Worm (Caenorhabditis elegans) whole organism, L3 larva: ENCODE measurements around the gene cutl-19.

Source experiments
- R02D3.7 ChIP-seq: fragments of 150-350 bp; optimal IDR thresholded peaks from 2 replicates; lab custom pipeline; 2014; ENCODE audit warnings: missing biosample characterization, missing genetic modification characterization
- ama-1 ChIP-seq: fragments of 150-350 bp; optimal IDR thresholded peaks from 2 replicates; lab custom pipeline; 2018
- ceh-16 ChIP-seq: sonication (generic microtip); optimal IDR thresholded peaks from 2 replicates; lab custom pipeline; 2017; ENCODE audit warnings: missing biosample characterization, missing genetic modification characterization
- ceh-28 ChIP-seq: fragments of 150-350 bp; optimal IDR thresholded peaks from 2 replicates; lab custom pipeline; 2014; ENCODE audit warnings: missing biosample characterization, missing genetic modification reagents, missing genetic modification characterization
- daf-12 ChIP-seq: fragments of 150-350 bp; optimal IDR thresholded peaks from 2 replicates; lab custom pipeline; 2014; ENCODE audit warnings: missing biosample characterization, missing genetic modification reagents, missing genetic modification characterization
- egl-5 ChIP-seq: fragments of 150-350 bp; optimal IDR thresholded peaks from 2 replicates; lab custom pipeline; 2017; ENCODE audit warnings: missing biosample characterization, missing genetic modification reagents, missing genetic modification characterization, inconsistent platforms
- elt-2 ChIP-seq: sonication (generic microtip); optimal IDR thresholded peaks from 2 replicates; lab custom pipeline; 2016; ENCODE audit warnings: missing genetic modification reagents, mild to moderate bottlenecking, missing genetic modification characterization, missing compliant biosample characterization
- elt-3 ChIP-seq, 3 experiments: fragments of 150-350 bp in 1 of 3; sonication (generic microtip) in 2 of 3; optimal IDR thresholded peaks; 2 replicates in 2 of 3; 4 replicates in 1 of 3; lab custom pipeline; 2014 to 2017; ENCODE audit warnings: missing biosample characterization in 3 of 3, missing genetic modification characterization in 3 of 3
- eor-1 ChIP-seq, 2 experiments: fragments of 150-350 bp; optimal IDR thresholded peaks; 2 replicates each; lab custom pipeline; 2014 to 2018; ENCODE audit warnings: missing biosample characterization in 2 of 2, missing genetic modification characterization in 2 of 2
- fkh-10 ChIP-seq: sonication (generic microtip); optimal IDR thresholded peaks from 2 replicates; lab custom pipeline; 2017; ENCODE audit warnings: missing biosample characterization, missing genetic modification reagents, missing genetic modification characterization
- fkh-2 ChIP-seq: fragments of 150-350 bp; optimal IDR thresholded peaks from 2 replicates; lab custom pipeline; 2014; ENCODE audit warnings: missing biosample characterization, missing genetic modification reagents, missing genetic modification characterization
- jun-1 ChIP-seq: fragments of 150-350 bp; optimal IDR thresholded peaks from 2 replicates; lab custom pipeline; 2014; ENCODE audit warnings: missing biosample characterization, missing genetic modification reagents, missing genetic modification characterization
- lin-39 ChIP-seq: fragments of 150-350 bp; optimal IDR thresholded peaks from 2 replicates; lab custom pipeline; 2018; ENCODE audit warnings: missing biosample characterization, missing genetic modification reagents, missing genetic modification characterization
- mdl-1 ChIP-seq: fragments of 150-350 bp; optimal IDR thresholded peaks from 2 replicates; lab custom pipeline; 2014; ENCODE audit warnings: missing biosample characterization, missing genetic modification characterization
- mml-1 ChIP-seq: fragments of 150-350 bp; sonication (generic microtip); optimal IDR thresholded peaks from 3 replicates; lab custom pipeline; 2014; ENCODE audit warnings: missing biosample characterization, missing genetic modification characterization
- nfya-1 ChIP-seq: sonication (generic microtip); optimal IDR thresholded peaks from 2 replicates; lab custom pipeline; 2017; ENCODE audit warnings: missing genetic modification characterization, mild to moderate bottlenecking, missing compliant biosample characterization, antibody characterized with exemption, moderate library complexity; ENCODE audit not compliant: insufficient read depth
- nhr-11 ChIP-seq: fragments of 150-350 bp; optimal IDR thresholded peaks from 2 replicates; lab custom pipeline; 2014; ENCODE audit warnings: missing biosample characterization, missing genetic modification characterization
- nhr-12 ChIP-seq: fragments of 150-350 bp; optimal IDR thresholded peaks from 2 replicates; lab custom pipeline; 2014; ENCODE audit warnings: missing biosample characterization, missing genetic modification characterization
- nhr-23 ChIP-seq: fragments of 150-350 bp; optimal IDR thresholded peaks from 2 replicates; lab custom pipeline; 2014; ENCODE audit warnings: missing biosample characterization, missing genetic modification reagents, missing genetic modification characterization
- nhr-25 ChIP-seq: sonication (generic microtip); optimal IDR thresholded peaks from 2 replicates; lab custom pipeline; 2017; ENCODE audit warnings: missing biosample characterization, missing genetic modification characterization
- nhr-28 ChIP-seq: fragments of 150-350 bp; optimal IDR thresholded peaks from 2 replicates; lab custom pipeline; 2014; ENCODE audit warnings: missing biosample characterization, missing genetic modification characterization
- nhr-67 ChIP-seq: fragments of 150-350 bp; optimal IDR thresholded peaks from 2 replicates; lab custom pipeline; 2014; ENCODE audit warnings: missing biosample characterization, missing genetic modification characterization
- nhr-76 ChIP-seq: fragments of 150-350 bp; sonication (generic microtip); optimal IDR thresholded peaks from 5 replicates; lab custom pipeline; 2014; ENCODE audit warnings: missing biosample characterization, missing genetic modification characterization
- nhr-77 ChIP-seq: fragments of 150-350 bp; optimal IDR thresholded peaks from 2 replicates; lab custom pipeline; 2014; ENCODE audit warnings: missing biosample characterization, missing genetic modification characterization
- pha-4 ChIP-seq: fragments of 150-350 bp; optimal IDR thresholded peaks from 2 replicates; lab custom pipeline; 2014; ENCODE audit warnings: missing biosample characterization, missing genetic modification reagents, missing genetic modification characterization
- pqm-1 ChIP-seq: fragments of 150-350 bp; optimal IDR thresholded peaks from 2 replicates; lab custom pipeline; 2017; ENCODE audit warnings: missing biosample characterization, missing genetic modification characterization, inconsistent platforms
- sea-2 ChIP-seq: fragments of 150-350 bp; sonication (generic microtip); optimal IDR thresholded peaks from 4 replicates; lab custom pipeline; 2014; ENCODE audit warnings: missing biosample characterization, missing genetic modification reagents, missing genetic modification characterization
- tbx-2 ChIP-seq: sonication (generic microtip); optimal IDR thresholded peaks from 2 replicates; lab custom pipeline; 2016; ENCODE audit warnings: mild to moderate bottlenecking, missing genetic modification characterization, missing compliant biosample characterization
- unc-39 ChIP-seq: sonication (generic microtip); optimal IDR thresholded peaks from 4 replicates; lab custom pipeline; 2017; ENCODE audit warnings: missing biosample characterization, missing genetic modification characterization
- unc-62 ChIP-seq: fragments of 150-350 bp; sonication (generic microtip); optimal IDR thresholded peaks from 4 replicates; lab custom pipeline; 2014; ENCODE audit warnings: missing biosample characterization, missing genetic modification reagents, missing genetic modification characterization
- zag-1 ChIP-seq: fragments of 150-350 bp; optimal IDR thresholded peaks from 2 replicates; lab custom pipeline; 2014; ENCODE audit warnings: missing biosample characterization, missing genetic modification characterization
- ztf-11 ChIP-seq: fragments of 150-350 bp; optimal IDR thresholded peaks from 2 replicates; lab custom pipeline; 2014; ENCODE audit warnings: missing biosample characterization, missing genetic modification characterization
- ztf-4 ChIP-seq: fragments of 150-350 bp; optimal IDR thresholded peaks from 2 replicates; lab custom pipeline; 2014; ENCODE audit warnings: missing biosample characterization, missing genetic modification characterization

The cutl-19 gene

ce11 chrIII:5258918-5259317 lies 41.5 kb upstream of the cutl-19 start, which contains the start of gene gop-2:
Gene gop-2, plus strand, starts transcription at chrIII:5259023.
- no peak for TF ChIP-seq nhr-23 (tag; lab: Kevin White, UChicago)
- TF ChIP-seq tbx-2 = no peak
- no peak for TF ChIP-seq nhr-25 (tag; lab: Kevin White, UChicago)
- TF ChIP-seq ztf-4 (tag; lab: Kevin White, UChicago) = no peak
- TF ChIP-seq fkh-10 (GFP tag; lab: Kevin White, UChicago) = no peak
- TF ChIP-seq ceh-16 (tag; lab: Kevin White, UChicago) = no peak
- TF ChIP-seq ama-1 (lab: Kevin White, UChicago) = no peak
- no peak for TF ChIP-seq unc-62
- no peak for TF ChIP-seq nhr-67 (tag; lab: Kevin White, UChicago)
- TF ChIP-seq nhr-28 = no peak
- TF ChIP-seq R02D3.7 = no peak
- TF ChIP-seq egl-5 (tag; lab: Kevin White, UChicago) = no peak
- no peak for TF ChIP-seq ztf-11
- TF ChIP-seq lin-39 = no peak
- no peak for TF ChIP-seq daf-12 (tag; lab: Kevin White, UChicago)

DNA sequence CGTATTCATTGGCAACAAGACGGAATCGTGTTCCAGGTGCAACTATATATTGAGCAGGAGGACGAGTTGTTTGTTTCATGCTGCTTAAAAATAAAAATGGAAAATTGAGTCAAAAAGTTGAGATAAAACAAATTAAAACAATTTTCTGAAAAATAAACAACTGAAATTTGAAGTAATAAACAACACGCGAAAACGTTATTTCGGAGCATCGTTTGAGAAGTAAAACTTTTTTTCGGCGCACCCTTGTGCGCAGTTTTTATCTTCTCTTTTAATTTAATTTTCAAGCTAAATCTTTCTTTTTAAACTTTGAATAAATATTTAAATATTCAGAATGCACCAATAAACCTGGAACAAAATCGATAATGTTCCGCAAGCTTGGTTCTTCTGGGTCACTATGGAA lies 36.7 kb upstream of the cutl-19 start, which contains the start of the genes sumv-1 and gop-1:
TSS of gene sumv-1 (minus strand) at position 80 of the 400 bp plus-strand sequence.
TSS of gene gop-1 (plus strand) at position 331 of the 400 bp plus-strand sequence.
- TF ChIP-seq pha-4 (tag; lab: Kevin White, UChicago) (peak; percentile 42), elt-2 (tag; lab: Kevin White, UChicago) (no peak)

DNA sequence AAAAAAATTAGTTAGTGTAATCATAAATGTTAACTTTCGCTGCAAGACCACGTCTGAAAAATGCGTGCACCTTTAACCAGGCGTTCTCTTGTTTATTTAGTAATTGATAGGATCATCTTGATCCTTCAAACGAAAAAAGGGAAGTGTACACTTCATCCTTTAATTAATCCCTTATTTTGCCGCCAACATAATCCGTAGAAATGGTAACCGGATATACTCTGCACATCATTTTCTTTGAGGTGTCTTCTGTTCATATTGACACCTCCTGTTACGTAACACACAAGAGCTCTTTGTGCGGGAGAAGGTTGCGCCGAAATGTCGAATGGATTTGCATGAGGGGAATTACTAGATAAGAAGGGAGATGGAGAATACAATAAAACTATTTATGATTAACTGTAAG lies 31.3 kb upstream of the cutl-19 start:
- TF ChIP-seq unc-39 (no peak), elt-3 (tag; optimal IDR thresholded peaks at IDR 0.05; lab: Kevin White, UChicago) (no peak), pqm-1 (no peak), jun-1 (tag; lab: Kevin White, UChicago) (no peak), ceh-28 (tag; lab: Kevin White, UChicago) (no peak), fkh-10 (GFP tag; lab: Kevin White, UChicago) (no peak), R02D3.7 (no peak), nhr-76 (no peak), nhr-28 (no peak), sea-2 (GFP tag; lab: Kevin White, UChicago) (no peak), nfya-1 (tag; lab: Kevin White, UChicago) (no peak), nhr-25 (tag; lab: Kevin White, UChicago) (no peak), daf-12 (tag; lab: Kevin White, UChicago) (no peak), mdl-1 (tag; lab: Kevin White, UChicago) (no peak)

DNA sequence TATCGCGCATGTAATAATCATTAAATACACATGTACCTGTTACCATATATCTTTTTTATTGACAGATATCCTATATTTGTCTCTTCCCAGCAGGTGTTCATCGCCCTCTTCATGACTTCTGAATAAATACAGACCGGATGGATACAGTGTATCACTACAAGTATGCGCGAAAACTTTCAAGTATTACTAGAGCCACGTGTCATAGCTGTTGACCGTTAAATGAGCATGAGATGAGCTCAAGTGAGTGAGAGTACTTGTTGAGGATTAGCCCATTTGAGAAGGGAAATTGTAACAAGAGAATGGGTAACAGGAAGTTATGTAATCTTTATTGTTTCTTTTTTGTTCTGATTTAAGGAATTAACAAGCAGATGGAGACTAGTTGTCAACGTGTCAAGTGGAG lies 27.7 kb upstream of the cutl-19 start:
- no peak for TF ChIP-seq nhr-11 (tag; lab: Kevin White, UChicago)
- TF ChIP-seq ztf-11 = no peak
- no peak for TF ChIP-seq nhr-25 (tag; lab: Kevin White, UChicago)
- TF ChIP-seq nhr-77 (tag; lab: Kevin White, UChicago) = no peak
- no peak for TF ChIP-seq unc-62
- TF ChIP-seq egl-5 (tag; lab: Kevin White, UChicago) = no peak
- no peak for TF ChIP-seq nhr-67 (tag; lab: Kevin White, UChicago)
- TF ChIP-seq ama-1 (lab: Kevin White, UChicago) = no peak
- TF ChIP-seq pha-4 (tag; lab: Kevin White, UChicago) = no peak
- no peak for TF ChIP-seq mml-1 (tag; lab: Kevin White, UChicago)
- no peak for TF ChIP-seq mdl-1 (tag; lab: Kevin White, UChicago)

DNA sequence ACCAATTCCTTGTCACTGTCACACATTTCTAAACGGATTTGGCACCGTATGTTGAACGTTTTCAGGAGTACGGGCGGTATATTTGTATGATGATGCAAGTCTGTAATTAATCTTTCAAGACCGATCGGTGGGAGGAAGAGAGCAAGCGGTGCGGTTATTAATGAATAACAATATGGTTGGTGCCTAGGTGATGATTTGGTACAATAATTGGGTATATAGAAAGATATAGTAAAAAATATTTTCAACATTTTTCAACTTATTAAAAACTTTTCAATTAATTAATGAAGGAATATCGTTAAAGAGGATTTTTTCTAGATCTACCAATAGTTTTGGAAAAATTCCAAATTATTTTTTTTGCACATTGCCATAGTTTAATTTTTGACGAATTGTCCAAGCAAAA lies 27.1 kb upstream of the cutl-19 start, which contains the start of gene cnd-1:
TSS of gene cnd-1 (minus strand) at position 101 of the 400 bp plus-strand sequence.
- TF ChIP-seq fkh-2 (no peak), pha-4 (tag; lab: Kevin White, UChicago) (no peak), eor-1 (tag; optimal IDR thresholded peaks at IDR 0.05; lab: Kevin White, UChicago) (no peak), nhr-67 (tag; lab: Kevin White, UChicago) (no peak)

DNA sequence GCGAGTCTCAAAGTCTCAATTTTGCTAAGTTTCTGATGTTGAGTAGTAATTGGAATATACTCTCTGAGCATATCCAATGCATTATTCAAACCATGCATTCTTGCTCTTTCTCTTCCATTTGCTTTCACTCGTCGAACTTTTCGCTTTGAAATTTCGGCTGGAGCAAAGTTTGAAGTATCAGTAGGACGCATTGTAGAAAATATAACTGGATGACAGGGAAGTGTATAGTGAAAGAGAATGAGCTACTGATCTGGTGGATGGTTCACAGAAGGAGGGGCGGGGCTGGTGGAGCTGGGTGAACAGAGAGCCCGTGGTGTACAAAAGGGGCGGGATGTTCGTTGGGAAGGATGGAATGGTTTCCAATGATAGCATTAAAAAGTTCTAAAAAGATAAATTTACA lies 24.4 kb upstream of the cutl-19 start:
- TF ChIP-seq elt-2 (tag; lab: Kevin White, UChicago) = no peak
- no peak for TF ChIP-seq tbx-2
- no peak for TF ChIP-seq nhr-12 (tag; lab: Kevin White, UChicago)
- no peak for TF ChIP-seq unc-62
- TF ChIP-seq zag-1 (tag; lab: Kevin White, UChicago) = no peak
- no peak for TF ChIP-seq mml-1 (tag; lab: Kevin White, UChicago)
- no peak for TF ChIP-seq eor-1 (tag; optimal IDR thresholded peaks at IDR 0.05; lab: Kevin White, UChicago)
- no peak for TF ChIP-seq ama-1 (lab: Kevin White, UChicago)
- no peak for TF ChIP-seq nhr-23 (tag; lab: Kevin White, UChicago)
- no peak for TF ChIP-seq unc-39
